Worm (Caenorhabditis elegans): Measurements from ENCODE around the gene hcp-3.

ce11 chrIII:9583224-9583623 lies 33.0 kb downstream of the hcp-3 start:
- no peak for TF ChIP-seq rnt-1 (tag; optimal IDR thresholded peaks at IDR 0.05)
- no peak for TF ChIP-seq pag-3 (tag; optimal IDR thresholded peaks at IDR 0.05; ENCODE audit: borderline replicate concordance)
- no peak for TF ChIP-seq ets-4 (tag; optimal IDR thresholded peaks at IDR 0.05)
